Fruit fly (Drosophila melanogaster) whole organism, pupa: Measurements from ENCODE around the gene NK7.1.
A peak's percentile ranks its signal among the peaks of the same experiment; 100 is the strongest.

Source experiments
- CG10348 ChIP-seq: fragments of 200-800 bp; sonication (Bioruptor generic); IDR thresholded peaks from 2 replicates; pipeline ENCODE4 v1.3.6; 2022; ENCODE audit warnings: missing biosample characterization, missing genetic modification characterization
- CG12605 ChIP-seq: fragments of 200-800 bp; sonication (Bioruptor generic); IDR thresholded peaks from 2 replicates; pipeline ENCODE4 v1.3.6; 2022; ENCODE audit warnings: missing biosample characterization, missing genetic modification characterization
- CG13204 ChIP-seq: fragments of 200-800 bp; sonication (Bioruptor generic); optimal IDR thresholded peaks from 2 replicates; lab custom pipeline; 2018; ENCODE audit warnings: missing biosample characterization, mild to moderate bottlenecking, missing genetic modification characterization, moderate library complexity
- CG14655 ChIP-seq: fragments of 200-800 bp; sonication (Bioruptor generic); optimal IDR thresholded peaks from 3 replicates; lab custom pipeline; 2017; ENCODE audit warnings: mild to moderate bottlenecking, missing biosample characterization, missing genetic modification reagents, missing genetic modification characterization
- CG15710 ChIP-seq: fragments of 200-800 bp; sonication (Bioruptor generic); optimal IDR thresholded peaks from 2 replicates; lab custom pipeline; 2018; ENCODE audit warnings: missing biosample characterization, mild to moderate bottlenecking, missing genetic modification characterization, moderate library complexity
- CG17806 ChIP-seq: fragments of 200-800 bp; sonication (Bioruptor generic); optimal IDR thresholded peaks from 2 replicates; lab custom pipeline; 2018; ENCODE audit warnings: missing biosample characterization, mild to moderate bottlenecking, missing genetic modification characterization, moderate library complexity
- CG32121 ChIP-seq: fragments of 200-800 bp; sonication (Bioruptor generic); IDR thresholded peaks from 2 replicates; pipeline ENCODE4 v1.3.6; 2022; ENCODE audit warnings: missing biosample characterization, missing genetic modification characterization
- CG34367 ChIP-seq: fragments of 200-800 bp; sonication (Bioruptor generic); optimal IDR thresholded peaks from 2 replicates; lab custom pipeline; 2018; ENCODE audit warnings: missing biosample characterization, mild to moderate bottlenecking, missing genetic modification characterization
- CG4496 ChIP-seq: fragments of 200-800 bp; sonication (Bioruptor generic); IDR thresholded peaks from 3 replicates; pipeline ENCODE4 v1.3.6; 2022; ENCODE audit warnings: missing biosample characterization, missing genetic modification characterization
- CG8159 ChIP-seq: fragments of 200-800 bp; sonication (Bioruptor generic); optimal IDR thresholded peaks from 3 replicates; lab custom pipeline; 2018; ENCODE audit warnings: missing biosample characterization, mild to moderate bottlenecking, missing genetic modification characterization, moderate library complexity
- CG8301 ChIP-seq: fragments of 200-800 bp; sonication (Bioruptor generic); optimal IDR thresholded peaks from 2 replicates; lab custom pipeline; 2018; ENCODE audit warnings: missing biosample characterization, mild to moderate bottlenecking, missing genetic modification characterization
- CG9948 ChIP-seq: fragments of 200-800 bp; sonication (Bioruptor generic); optimal IDR thresholded peaks from 2 replicates; lab custom pipeline; 2018; ENCODE audit warnings: missing biosample characterization, mild to moderate bottlenecking, missing genetic modification characterization, moderate library complexity
- D1 ChIP-seq: fragments of 200-800 bp; sonication (Bioruptor generic); optimal IDR thresholded peaks from 2 replicates; lab custom pipeline; 2018; ENCODE audit warnings: missing biosample characterization, mild to moderate bottlenecking, missing genetic modification characterization, moderate library complexity
- EcR ChIP-seq: fragments of 200-800 bp; sonication (Bioruptor generic); optimal IDR thresholded peaks from 3 replicates; lab custom pipeline; 2019; ENCODE audit warnings: missing biosample characterization, missing genetic modification characterization, mild to moderate bottlenecking, moderate library complexity, missing genetic modification reagents
- Ets98B ChIP-seq: fragments of 200-800 bp; sonication (Bioruptor generic); IDR thresholded peaks from 2 replicates; pipeline ENCODE4 v1.3.6; 2022; ENCODE audit warnings: missing biosample characterization, missing genetic modification characterization
- Pif1A ChIP-seq: fragments of 200-800 bp; sonication (Bioruptor generic); optimal IDR thresholded peaks from 3 replicates; lab custom pipeline; 2016; ENCODE audit warnings: missing biosample characterization, missing genetic modification characterization
- Pif1B ChIP-seq: fragments of 200-800 bp; sonication (Bioruptor generic); optimal IDR thresholded peaks from 3 replicates; lab custom pipeline; 2016; ENCODE audit warnings: missing biosample characterization, missing genetic modification characterization
- Snoo ChIP-seq: fragments of 200-800 bp; sonication (Bioruptor generic); optimal IDR thresholded peaks from 3 replicates; lab custom pipeline; 2017; ENCODE audit warnings: missing biosample characterization, mild to moderate bottlenecking, missing genetic modification characterization, inconsistent platforms
- fd96Ca ChIP-seq: fragments of 200-800 bp; sonication (Bioruptor generic); IDR thresholded peaks from 3 replicates; pipeline ENCODE4 v1.3.6; 2022; ENCODE audit warnings: missing biosample characterization, missing genetic modification characterization
- gl ChIP-seq: fragments of 200-800 bp; sonication (Bioruptor generic); optimal IDR thresholded peaks from 2 replicates; lab custom pipeline; 2018; ENCODE audit warnings: missing biosample characterization, mild to moderate bottlenecking, missing genetic modification characterization
- rn ChIP-seq: fragments of 200-800 bp; sonication (Bioruptor generic); IDR thresholded peaks from 2 replicates; pipeline ENCODE4 v1.3.6; 2022; ENCODE audit warnings: missing biosample characterization, missing genetic modification characterization

The NK7.1 gene

dm6 chr3R:14294397-14295018 is 78.2 kb downstream of the NK7.1 start:
- no peak for TF ChIP-seq gl (tag; lab: Kevin White, UChicago)
- TF ChIP-seq CG13204 = no peak
- TF ChIP-seq CG8301 (tag; lab: Kevin White, UChicago) = no peak
- no peak for TF ChIP-seq D1 (tag; lab: Kevin White, UChicago)
- TF ChIP-seq fd96Ca (GFP tag; lab: Robert Waterston, UW) = no peak
- TF ChIP-seq CG15710 (tag; lab: Kevin White, UChicago) = no peak
- no peak for TF ChIP-seq Pif1B (GFP tag; lab: Kevin White, UChicago)
- TF ChIP-seq CG34367 (tag; lab: Kevin White, UChicago) = no peak
- TF ChIP-seq CG10348 (GFP tag; lab: Robert Waterston, UW) = no peak
- TF ChIP-seq rn (GFP tag; lab: Robert Waterston, UW) = no peak
- no peak for TF ChIP-seq CG17806 (tag; lab: Kevin White, UChicago)
- TF ChIP-seq CG9948 (tag; lab: Kevin White, UChicago) = no peak
- no peak for TF ChIP-seq CG14655
- no peak for TF ChIP-seq CG32121
- TF ChIP-seq CG12605 = no peak
- no peak for TF ChIP-seq Snoo (tag; lab: Kevin White, UChicago)
- TF ChIP-seq Pif1A (GFP tag; lab: Kevin White, UChicago) = no peak
- TF ChIP-seq, all 21 proteins: peak for 0

dm6 chr3R:14292307-14292711 is 80.4 kb downstream of the NK7.1 start:
- TF ChIP-seq EcR (GFP tag; lab: Kevin White, UChicago) (no peak), CG14655 (peak; percentile 80), CG9948 (tag; lab: Kevin White, UChicago) (peak; percentile 72), D1 (tag; lab: Kevin White, UChicago) (no peak), gl (tag; lab: Kevin White, UChicago) (no peak), CG17806 (tag; lab: Kevin White, UChicago) (peak; percentile 49), CG34367 (tag; lab: Kevin White, UChicago) (peak; percentile 45), Pif1A (GFP tag; lab: Kevin White, UChicago) (no peak), CG8159 (peak; percentile 74), CG32121 (peak; percentile 37; the same call in 1 of the 2 replicates), CG10348 (GFP tag; lab: Robert Waterston, UW) (no peak), Pif1B (GFP tag; lab: Kevin White, UChicago) (no peak), rn (GFP tag; lab: Robert Waterston, UW) (no peak), Snoo (tag; lab: Kevin White, UChicago) (peak; percentile 32), CG12605 (0 out of 2 replicates have a peak, but pooled peaks have one; percentile 19), Ets98B (GFP tag; lab: Robert Waterston, UW) (no peak), CG15710 (tag; lab: Kevin White, UChicago) (peak; percentile 54), CG8301 (tag; lab: Kevin White, UChicago) (peak; percentile 57), CG4496 (peak; percentile 30; the same call in 1 of the 3 replicates), fd96Ca (GFP tag; lab: Robert Waterston, UW) (no peak), CG13204 (no peak)

- TF ChIP-seq gl (tag; lab: Kevin White, UChicago) = peak; percentile 76
- peak; percentile 84 for TF ChIP-seq CG15710 (tag; lab: Kevin White, UChicago)
- TF ChIP-seq CG32121 = peak; percentile 80
- peak; percentile 81 for TF ChIP-seq Ets98B (GFP tag; lab: Robert Waterston, UW)
- peak; percentile 83 for TF ChIP-seq EcR (GFP tag; lab: Kevin White, UChicago)
- peak; percentile 77 for TF ChIP-seq D1 (tag; lab: Kevin White, UChicago)
- TF ChIP-seq CG9948 (tag; lab: Kevin White, UChicago) = peak; percentile 85
- TF ChIP-seq CG8159 = peak; percentile 85
- TF ChIP-seq CG4496 = peak; percentile 80
- peak; percentile 61 for TF ChIP-seq fd96Ca (GFP tag; lab: Robert Waterston, UW)
- TF ChIP-seq Pif1B (GFP tag; lab: Kevin White, UChicago) = peak; percentile 78
- 0 out of 2 replicates have a peak, but pooled peaks have one; percentile 9 for TF ChIP-seq CG10348 (GFP tag; lab: Robert Waterston, UW)
- peak; percentile 88 for TF ChIP-seq CG17806 (tag; lab: Kevin White, UChicago)
- TF ChIP-seq CG8301 (tag; lab: Kevin White, UChicago) = peak; percentile 90
- TF ChIP-seq CG34367 (tag; lab: Kevin White, UChicago) = peak; percentile 82
- TF ChIP-seq CG13204 = peak; percentile 79
- peak; percentile 50; the same call in 1 of the 2 replicates for TF ChIP-seq rn (GFP tag; lab: Robert Waterston, UW)
- TF ChIP-seq Snoo (tag; lab: Kevin White, UChicago) = peak; percentile 73
- peak; percentile 91 for TF ChIP-seq CG14655
- TF ChIP-seq CG12605 = peak; percentile 81
- TF ChIP-seq Pif1A (GFP tag; lab: Kevin White, UChicago) = peak; percentile 84
These were observed 81.3 kb downstream of the NK7.1 start for dm6 chr3R:14291431-14291830.

- peak; percentile 46 for TF ChIP-seq D1 (tag; lab: Kevin White, UChicago)
- TF ChIP-seq CG13204 = no peak
- TF ChIP-seq CG9948 (tag; lab: Kevin White, UChicago) = peak; percentile 42
- peak; percentile 56 for TF ChIP-seq CG8159
- TF ChIP-seq Pif1B (GFP tag; lab: Kevin White, UChicago) = peak; percentile 7
- TF ChIP-seq CG34367 (tag; lab: Kevin White, UChicago) = no peak
- peak; percentile 4 for TF ChIP-seq CG17806 (tag; lab: Kevin White, UChicago)
- peak; percentile 58 for TF ChIP-seq EcR (GFP tag; lab: Kevin White, UChicago)
- TF ChIP-seq CG32121 = peak; percentile 52
- TF ChIP-seq gl (tag; lab: Kevin White, UChicago) = no peak
- TF ChIP-seq Snoo (tag; lab: Kevin White, UChicago) = peak; percentile 3
- no peak for TF ChIP-seq Pif1A (GFP tag; lab: Kevin White, UChicago)
- no peak for TF ChIP-seq CG12605
- TF ChIP-seq CG10348 (GFP tag; lab: Robert Waterston, UW) = no peak
- TF ChIP-seq Ets98B (GFP tag; lab: Robert Waterston, UW) = peak; percentile 26; the same call in 1 of the 2 replicates
- TF ChIP-seq CG15710 (tag; lab: Kevin White, UChicago) = peak; percentile 48
- TF ChIP-seq CG14655 = peak; percentile 60
- peak; percentile 50 for TF ChIP-seq CG8301 (tag; lab: Kevin White, UChicago)
- TF ChIP-seq rn (GFP tag; lab: Robert Waterston, UW) = no peak
- TF ChIP-seq fd96Ca (GFP tag; lab: Robert Waterston, UW) = peak; percentile 56; the same call in 1 of the 3 replicates
- peak; percentile 53; the same call in 1 of the 3 replicates for TF ChIP-seq CG4496
These were observed 82.6 kb downstream of the NK7.1 start for dm6 chr3R:14289958-14290835.
